Worm (Caenorhabditis elegans): ENCODE measurements around the gene F14H12.8.

F14H12.8 gene

ce11 chrX:4371413-4371812, 6.6 kb upstream of the F14H12.8 start, which contains the start of gene R160.13:
Gene R160.13, minus strand, starts transcription at chrX:4371513.
- TF ChIP-seq ztf-23 (GFP tag; IDR thresholded peaks at IDR 0.05), result no peak
- TF ChIP-seq flt-1 (GFP tag; IDR thresholded peaks at IDR 0.05), result no peak
- TF ChIP-seq ztf-29 (GFP tag; IDR thresholded peaks at IDR 0.05), result no peak
- TF ChIP-seq cog-1 (tag; optimal IDR thresholded peaks at IDR 0.05), result no peak
- TF ChIP-seq tab-1 (GFP tag; IDR thresholded peaks at IDR 0.05), result no peak
- no peak for TF ChIP-seq ref-1 (GFP tag; conservative IDR thresholded peaks at IDR 0.05)
- no peak for TF ChIP-seq klf-2 (GFP tag; conservative IDR thresholded peaks at IDR 0.05)
- TF ChIP-seq T22C8.4 (GFP tag; IDR thresholded peaks at IDR 0.05), result no peak
- no peak for TF ChIP-seq med-1 (GFP tag; optimal IDR thresholded peaks at IDR 0.05; ENCODE audit: insufficient read depth)

ce11 chrX:4370756-4371155, 6.0 kb upstream of the F14H12.8 start, which contains the start of gene R160.5:
Gene R160.5, minus strand, starts transcription at chrX:4370856.
- TF ChIP-seq cog-1 (tag; optimal IDR thresholded peaks at IDR 0.05) (no peak), ref-1 (GFP tag; conservative IDR thresholded peaks at IDR 0.05) (no peak), med-1 (GFP tag; optimal IDR thresholded peaks at IDR 0.05; ENCODE audit: insufficient read depth) (no peak), ztf-29 (GFP tag; IDR thresholded peaks at IDR 0.05) (no peak), klf-2 (GFP tag; conservative IDR thresholded peaks at IDR 0.05) (no peak), flt-1 (GFP tag; IDR thresholded peaks at IDR 0.05) (no peak), T22C8.4 (GFP tag; IDR thresholded peaks at IDR 0.05) (no peak)

ce11 chrX:4368800-4369199, 4.0 kb upstream of the F14H12.8 start, which contains the start of gene R160.4:
Gene R160.4, minus strand, starts transcription at chrX:4368900.
- TF ChIP-seq flt-1 (GFP tag; IDR thresholded peaks at IDR 0.05), result no peak
- no peak for TF ChIP-seq tab-1 (GFP tag; IDR thresholded peaks at IDR 0.05)
- no peak for TF ChIP-seq ztf-23 (GFP tag; IDR thresholded peaks at IDR 0.05)
- TF ChIP-seq ztf-29 (GFP tag; IDR thresholded peaks at IDR 0.05), result no peak
- TF ChIP-seq ref-1 (GFP tag; conservative IDR thresholded peaks at IDR 0.05), result no peak
- no peak for TF ChIP-seq T22C8.4 (GFP tag; IDR thresholded peaks at IDR 0.05)
- no peak for TF ChIP-seq cog-1 (tag; optimal IDR thresholded peaks at IDR 0.05)
- no peak for TF ChIP-seq klf-2 (GFP tag; conservative IDR thresholded peaks at IDR 0.05)
- no peak for TF ChIP-seq med-1 (GFP tag; optimal IDR thresholded peaks at IDR 0.05; ENCODE audit: insufficient read depth)

- no peak for TF ChIP-seq med-1 (GFP tag; optimal IDR thresholded peaks at IDR 0.05; ENCODE audit: insufficient read depth)
- TF ChIP-seq flt-1 (GFP tag; IDR thresholded peaks at IDR 0.05), result no peak
- TF ChIP-seq T22C8.4 (GFP tag; IDR thresholded peaks at IDR 0.05), result no peak
- no peak for TF ChIP-seq klf-2 (GFP tag; conservative IDR thresholded peaks at IDR 0.05)
- TF ChIP-seq ztf-29 (GFP tag; IDR thresholded peaks at IDR 0.05), result no peak
- no peak for TF ChIP-seq ztf-23 (GFP tag; IDR thresholded peaks at IDR 0.05)
- no peak for TF ChIP-seq cog-1 (tag; optimal IDR thresholded peaks at IDR 0.05)
- no peak for TF ChIP-seq ref-1 (GFP tag; conservative IDR thresholded peaks at IDR 0.05)
- no peak for TF ChIP-seq tab-1 (GFP tag; IDR thresholded peaks at IDR 0.05)
Observed at ce11 chrX:4367414-4367813, 2.6 kb upstream of the F14H12.8 start, which contains the start of gene R160.10. Gene R160.10, minus strand, starts transcription at chrX:4367514.

- TF ChIP-seq cog-1 (tag; optimal IDR thresholded peaks at IDR 0.05) (no peak), ztf-23 (GFP tag; IDR thresholded peaks at IDR 0.05) (no peak), klf-2 (GFP tag; conservative IDR thresholded peaks at IDR 0.05) (no peak), ztf-29 (GFP tag; IDR thresholded peaks at IDR 0.05) (no peak), flt-1 (GFP tag; IDR thresholded peaks at IDR 0.05) (no peak), T22C8.4 (GFP tag; IDR thresholded peaks at IDR 0.05) (no peak), ref-1 (GFP tag; conservative IDR thresholded peaks at IDR 0.05) (no peak), tab-1 (GFP tag; IDR thresholded peaks at IDR 0.05) (no peak), med-1 (GFP tag; optimal IDR thresholded peaks at IDR 0.05; ENCODE audit: insufficient read depth) (no peak)
Observed at ce11 chrX:4366231-4366630, 1.5 kb upstream of the F14H12.8 start, which contains the start of gene R160.3. Gene R160.3, minus strand, starts transcription at chrX:4366331.

ce11 chrX:4363200-4363599, 1.6 kb downstream of the F14H12.8 start, which contains the start of gene F14H12.17:
Gene F14H12.17, minus strand, starts transcription at chrX:4363300.
- TF ChIP-seq tab-1 (GFP tag; IDR thresholded peaks at IDR 0.05) (no peak), ztf-29 (GFP tag; IDR thresholded peaks at IDR 0.05) (no peak), med-1 (GFP tag; optimal IDR thresholded peaks at IDR 0.05; ENCODE audit: insufficient read depth) (no peak), klf-2 (GFP tag; conservative IDR thresholded peaks at IDR 0.05) (no peak), cog-1 (tag; optimal IDR thresholded peaks at IDR 0.05) (no peak)

ce11 chrX:4362522-4362921, 2.3 kb downstream of the F14H12.8 start, which contains the start of gene F14H12.7:
Gene F14H12.7, minus strand, starts transcription at chrX:4362622.
- TF ChIP-seq cog-1 (tag; optimal IDR thresholded peaks at IDR 0.05) (no peak), ref-1 (GFP tag; conservative IDR thresholded peaks at IDR 0.05) (no peak), ztf-23 (GFP tag; IDR thresholded peaks at IDR 0.05) (no peak)

- TF ChIP-seq ztf-29 (GFP tag; IDR thresholded peaks at IDR 0.05), result no peak
- TF ChIP-seq klf-2 (GFP tag; conservative IDR thresholded peaks at IDR 0.05), result no peak
- TF ChIP-seq ref-1 (GFP tag; conservative IDR thresholded peaks at IDR 0.05), result no peak
Observed at ce11 chrX:4359030-4359429, 5.7 kb downstream of the F14H12.8 start.

- TF ChIP-seq cog-1 (tag; optimal IDR thresholded peaks at IDR 0.05) (no peak), med-1 (GFP tag; optimal IDR thresholded peaks at IDR 0.05; ENCODE audit: insufficient read depth) (no peak)
Observed at ce11 chrX:4357467-4357866, 7.3 kb downstream of the F14H12.8 start, which contains the start of gene F14H12.6. Gene F14H12.6, minus strand, starts transcription at chrX:4357567.

- TF ChIP-seq T22C8.4 (GFP tag; IDR thresholded peaks at IDR 0.05) (no peak), tab-1 (GFP tag; IDR thresholded peaks at IDR 0.05) (no peak), ref-1 (GFP tag; conservative IDR thresholded peaks at IDR 0.05) (no peak), klf-2 (GFP tag; conservative IDR thresholded peaks at IDR 0.05) (no peak), med-1 (GFP tag; optimal IDR thresholded peaks at IDR 0.05; ENCODE audit: insufficient read depth) (no peak), ztf-23 (GFP tag; IDR thresholded peaks at IDR 0.05) (no peak), flt-1 (GFP tag; IDR thresholded peaks at IDR 0.05) (no peak), ztf-29 (GFP tag; IDR thresholded peaks at IDR 0.05) (no peak), cog-1 (tag; optimal IDR thresholded peaks at IDR 0.05) (no peak)
Observed at ce11 chrX:4353318-4353717, 11.5 kb downstream of the F14H12.8 start, which contains the start of gene col-165. Gene col-165, plus strand, starts transcription at chrX:4353618.
